Comparison of ENCODE assay signal across 4 fruit fly cellular contexts in the genomic region with DNA sequence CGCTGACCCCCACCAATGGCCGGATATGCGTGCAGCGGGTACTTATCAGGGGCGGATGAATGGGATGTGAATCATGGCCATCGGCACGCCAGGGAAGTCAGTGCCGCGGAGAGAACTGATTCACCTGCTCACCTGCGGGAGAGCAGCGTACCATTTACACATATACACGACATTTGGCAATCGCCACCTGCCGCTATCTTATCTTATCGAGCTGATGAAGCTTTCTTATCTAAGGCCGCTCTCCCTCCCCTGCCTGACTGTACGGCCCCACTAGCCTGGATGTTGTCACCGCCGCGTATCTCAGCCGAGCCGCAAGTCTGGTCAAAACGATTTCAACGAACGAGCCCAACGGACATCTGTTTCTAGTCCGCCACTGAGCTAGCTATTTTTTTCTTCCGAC.
TF ChIP-seq lines count a peak whose summit lies in the region.

A gene (plus strand): TSS at position 298 of the 400 bp plus-strand sequence.

- no peak for TF ChIP-seq CTCF in whole organism, embryonic (GFP tag; optimal IDR thresholded peaks at IDR 0.05; lab: Kevin White, UChicago)

TF ChIP-seq in whole organism, adult, 20 proteins besides CTCF, POLR2A, EP300 and RAD21:
- TF ChIP-seq Mnt (GFP tag; optimal IDR thresholded peaks at IDR 0.05; lab: Kevin White, UChicago) (peak; percentile 42), CG11617 (GFP tag; optimal IDR thresholded peaks at IDR 0.05; lab: Kevin White, UChicago) (no peak), tj (GFP tag; optimal IDR thresholded peaks at IDR 0.05; lab: Kevin White, UChicago) (no peak), CG7101 (tag; optimal IDR thresholded peaks at IDR 0.05; lab: Kevin White, UChicago) (peak; percentile 2), cic (GFP tag; optimal IDR thresholded peaks at IDR 0.05; lab: Kevin White, UChicago) (peak; percentile 1), Crg-1 (GFP tag; optimal IDR thresholded peaks at IDR 0.05; lab: Kevin White, UChicago) (no peak), Hr96 (GFP tag; optimal IDR thresholded peaks at IDR 0.05; lab: Kevin White, UChicago) (no peak)

TF ChIP-seq in whole organism, embryonic, 481 proteins besides CTCF, POLR2A, EP300 and RAD21 (continues in another document):
- 0 out of 2 replicates have a peak, but pooled peaks have one; percentile 2 for TF ChIP-seq Dref (GFP tag; IDR thresholded peaks at IDR 0.05; lab: Robert Waterston, UW)
- peak; percentile 17 for TF ChIP-seq grn (GFP tag; optimal IDR thresholded peaks at IDR 0.05; lab: Kevin White, UChicago)
- no peak for TF ChIP-seq NC2α (GFP tag; optimal IDR thresholded peaks at IDR 0.05; lab: Kevin White, UChicago)
- TF ChIP-seq CG2712 (tag; optimal IDR thresholded peaks at IDR 0.05; lab: Kevin White, UChicago), result no peak
- no peak for TF ChIP-seq btn (GFP tag; optimal IDR thresholded peaks at IDR 0.05; lab: Kevin White, UChicago)
- TF ChIP-seq CG6654 (GFP tag; optimal IDR thresholded peaks at IDR 0.05; lab: Kevin White, UChicago), result no peak
- TF ChIP-seq CG10543 (GFP tag; optimal IDR thresholded peaks at IDR 0.05; lab: Kevin White, UChicago), result peak; percentile 39
- TF ChIP-seq Dfd (GFP tag; optimal IDR thresholded peaks at IDR 0.05; lab: Kevin White, UChicago), result no peak
- TF ChIP-seq tio (GFP tag; optimal IDR thresholded peaks at IDR 0.05; lab: Kevin White, UChicago), result no peak
- TF ChIP-seq CG34422 (GFP tag; IDR thresholded peaks at IDR 0.05; lab: Robert Waterston, UW), result no peak
- TF ChIP-seq CG13424 (tag; optimal IDR thresholded peaks at IDR 0.05; lab: Kevin White, UChicago), result no peak
- no peak for TF ChIP-seq C15 (GFP tag; IDR thresholded peaks at IDR 0.05; lab: Robert Waterston, UW)
- no peak for TF ChIP-seq psq (GFP tag; optimal IDR thresholded peaks at IDR 0.05; lab: Kevin White, UChicago)
- peak; percentile 6 for TF ChIP-seq lab (GFP tag; optimal IDR thresholded peaks at IDR 0.05; lab: Kevin White, UChicago)
- TF ChIP-seq Dip3 (GFP tag; optimal IDR thresholded peaks at IDR 0.05; lab: Kevin White, UChicago), result no peak
- no peak for TF ChIP-seq gro (GFP tag; optimal IDR thresholded peaks at IDR 0.05; lab: Kevin White, UChicago)
- no peak for TF ChIP-seq CG4424 (GFP tag; optimal IDR thresholded peaks at IDR 0.05; lab: Kevin White, UChicago)
- no peak for TF ChIP-seq Ets65A (GFP tag; lab: Kevin White, UChicago)
- peak; percentile 18 for TF ChIP-seq kay (GFP tag; optimal IDR thresholded peaks at IDR 0.05; lab: Kevin White, UChicago)
- no peak for TF ChIP-seq HLHmδ (GFP tag; optimal IDR thresholded peaks at IDR 0.05; lab: Kevin White, UChicago)
- no peak for TF ChIP-seq CG11504 (tag; optimal IDR thresholded peaks at IDR 0.05; lab: Kevin White, UChicago)
- no peak for TF ChIP-seq tll (GFP tag; optimal IDR thresholded peaks at IDR 0.05; lab: Kevin White, UChicago)
- TF ChIP-seq ftz-f1 (GFP tag; optimal IDR thresholded peaks at IDR 0.05; lab: Kevin White, UChicago), result no peak
- no peak for TF ChIP-seq Atf6 (GFP tag; IDR thresholded peaks at IDR 0.05; lab: Robert Waterston, UW)
- peak; percentile 20 for TF ChIP-seq exex (tag; optimal IDR thresholded peaks at IDR 0.05; lab: Kevin White, UChicago)
- TF ChIP-seq Fer2 (tag; optimal IDR thresholded peaks at IDR 0.05; lab: Kevin White, UChicago), result no peak
- TF ChIP-seq sug (tag; optimal IDR thresholded peaks at IDR 0.05; lab: Kevin White, UChicago), result peak; percentile 33
- no peak for TF ChIP-seq chm (GFP tag; IDR thresholded peaks at IDR 0.05; lab: Robert Waterston, UW)

TF ChIP-seq in whole organism, prepupa, 60 proteins besides CTCF, POLR2A, EP300 and RAD21:
- TF ChIP-seq Sox102F (GFP tag; optimal IDR thresholded peaks at IDR 0.05; lab: Kevin White, UChicago) (no peak), vri (GFP tag; optimal IDR thresholded peaks at IDR 0.05; lab: Kevin White, UChicago) (peak; percentile 96)

TF ChIP-seq in whole organism, wandering third instar larva, 38 proteins besides CTCF, POLR2A, EP300 and RAD21:
- TF ChIP-seq CG32264 (GFP tag; optimal IDR thresholded peaks at IDR 0.05; lab: Kevin White, UChicago) (no peak), h (GFP tag; optimal IDR thresholded peaks at IDR 0.05; lab: Kevin White, UChicago) (peak; percentile 37)
